Fruit fly (Drosophila melanogaster) whole organism, embryonic: ENCODE measurements around the gene CG31183.

Experiments
- Myb ChIP-seq: fragments of 200-800 bp; sonication (Bioruptor generic); optimal IDR thresholded peaks from 2 replicates; lab custom pipeline; 2016; ENCODE audit warnings: missing biosample characterization, missing genetic modification characterization
- chinmo ChIP-seq: fragments of 200-800 bp; sonication (Bioruptor generic); IDR thresholded peaks from 4 replicates; pipeline ENCODE4 v1.3.6; 2022; ENCODE audit warnings: missing biosample characterization, missing genetic modification characterization; ENCODE audit not compliant: partially characterized antibody
- emc ChIP-seq: fragments of 200-800 bp; sonication (Bioruptor generic); optimal IDR thresholded peaks from 2 replicates; lab custom pipeline; 2016; ENCODE audit warnings: missing biosample characterization, missing genetic modification characterization
- grn ChIP-seq: fragments of 200-800 bp; sonication (Bioruptor generic); optimal IDR thresholded peaks from 3 replicates; lab custom pipeline; 2017; ENCODE audit warnings: missing biosample characterization, missing genetic modification characterization
- kah ChIP-seq: fragments of 200-800 bp; sonication (Bioruptor generic); optimal IDR thresholded peaks from 2 replicates; lab custom pipeline; 2018; ENCODE audit warnings: missing biosample characterization, mild to moderate bottlenecking, missing genetic modification characterization
- nom ChIP-seq: fragments of 200-800 bp; sonication (Bioruptor generic); optimal IDR thresholded peaks from 2 replicates; lab custom pipeline; 2017; ENCODE audit warnings: missing biosample characterization, missing genetic modification characterization, mild to moderate bottlenecking, moderate library complexity, missing genetic modification reagents

dm6 chr3R:15917907-15918306 is 42.2 kb upstream of the CG31183 start, which contains the start of gene CG45105:
- TF ChIP-seq chinmo (GFP tag; lab: Robert Waterston, UW) (no peak), emc (no peak), kah (GFP tag; lab: Kevin White, UChicago) (no peak), nom (GFP tag; lab: Kevin White, UChicago) (no peak), grn (GFP tag; lab: Kevin White, UChicago) (no peak), Myb (GFP tag; lab: Kevin White, UChicago) (no peak)
